Fruit fly (Drosophila melanogaster) whole organism: ENCODE results near the gene Ugt305A1.

Experiments
- CG8478 ChIP-seq: fragments of >200 bp; optimal IDR thresholded peaks from 2 replicates; lab custom pipeline; 2018; ENCODE audit warnings: inconsistent platforms
- Dll ChIP-seq: fragments of >200 bp; optimal IDR thresholded peaks from 2 replicates; lab custom pipeline; 2017
- EcR ChIP-seq, 2 experiments: fragments of >200 bp; optimal IDR thresholded peaks; 2 replicates each; lab custom pipeline; 2017; ENCODE audit warnings: missing biosample characterization in 2 of 2, missing genetic modification characterization in 2 of 2, missing genetic modification reagents in 2 of 2
- pan ChIP-seq: fragments of >200 bp; optimal IDR thresholded peaks from 2 replicates; lab custom pipeline; 2017
- psq ChIP-seq: fragments of >200 bp; optimal IDR thresholded peaks from 2 replicates; lab custom pipeline; 2017
- usp ChIP-seq: fragments of >200 bp; optimal IDR thresholded peaks from 2 replicates; lab custom pipeline; 2017; ENCODE audit warnings: missing biosample characterization, missing genetic modification characterization, mixed read lengths

Gene Ugt305A1

DNA sequence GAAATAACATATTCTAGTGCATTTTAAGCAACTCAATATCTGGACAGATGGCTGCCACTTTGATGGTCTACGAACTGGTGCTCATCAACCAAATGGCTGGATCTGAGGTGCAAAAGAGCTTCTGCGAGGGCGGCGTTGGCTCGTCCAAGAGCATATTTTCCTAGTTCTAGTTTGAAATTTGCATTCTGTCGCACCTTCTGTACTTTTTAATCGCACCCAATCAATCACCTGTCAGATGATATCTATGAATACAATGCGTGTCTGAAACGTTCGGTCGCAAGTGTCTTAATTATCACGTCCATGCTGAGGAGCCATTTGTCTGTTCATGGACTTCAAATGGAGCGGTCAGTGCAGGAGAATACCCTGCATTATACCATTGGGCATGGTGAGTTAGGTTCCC is 27.8 kb upstream of the Ugt305A1 start, which contains the start of the genes Gr64d and Gr64e:
Gene Gr64d (plus strand): TSS at position 301 of the 400 bp plus-strand sequence.
Gene Gr64e (plus strand): TSS at position 380 of the 400 bp plus-strand sequence.
- TF ChIP-seq Dll (lab: Kevin White, UChicago) = no peak
- TF ChIP-seq psq (lab: Kevin White, UChicago) = no peak

DNA sequence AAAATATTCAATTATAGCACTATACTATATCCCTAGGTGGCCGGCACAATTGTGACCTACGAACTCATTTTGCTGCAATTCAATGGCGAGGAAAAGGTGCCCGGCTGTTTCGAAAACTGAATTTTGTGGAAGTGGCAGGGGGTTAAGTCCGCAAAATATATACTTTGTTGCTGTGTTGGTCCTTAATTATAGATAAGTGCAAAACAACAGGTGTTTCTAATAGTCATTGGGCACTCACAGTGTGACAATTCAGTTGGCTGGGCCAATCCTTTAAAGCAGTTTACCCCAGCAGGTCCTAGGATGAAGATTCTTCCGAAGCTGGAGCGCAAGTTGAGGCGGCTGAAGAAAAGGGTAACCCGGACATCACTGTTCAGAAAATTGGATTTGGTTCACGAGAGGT is 24.1 kb upstream of the Ugt305A1 start, which contains the start of gene Gr64f:
Gene Gr64f (plus strand): TSS at position 301 of the 400 bp plus-strand sequence.
- TF ChIP-seq psq (lab: Kevin White, UChicago) (no peak), pan (no peak), CG8478 (lab: Kevin White, UChicago) (no peak), EcR (GFP tag; optimal IDR thresholded peaks at IDR 0.05; lab: Kevin White, UChicago) (no peak), Dll (lab: Kevin White, UChicago) (no peak), usp (no peak)

DNA sequence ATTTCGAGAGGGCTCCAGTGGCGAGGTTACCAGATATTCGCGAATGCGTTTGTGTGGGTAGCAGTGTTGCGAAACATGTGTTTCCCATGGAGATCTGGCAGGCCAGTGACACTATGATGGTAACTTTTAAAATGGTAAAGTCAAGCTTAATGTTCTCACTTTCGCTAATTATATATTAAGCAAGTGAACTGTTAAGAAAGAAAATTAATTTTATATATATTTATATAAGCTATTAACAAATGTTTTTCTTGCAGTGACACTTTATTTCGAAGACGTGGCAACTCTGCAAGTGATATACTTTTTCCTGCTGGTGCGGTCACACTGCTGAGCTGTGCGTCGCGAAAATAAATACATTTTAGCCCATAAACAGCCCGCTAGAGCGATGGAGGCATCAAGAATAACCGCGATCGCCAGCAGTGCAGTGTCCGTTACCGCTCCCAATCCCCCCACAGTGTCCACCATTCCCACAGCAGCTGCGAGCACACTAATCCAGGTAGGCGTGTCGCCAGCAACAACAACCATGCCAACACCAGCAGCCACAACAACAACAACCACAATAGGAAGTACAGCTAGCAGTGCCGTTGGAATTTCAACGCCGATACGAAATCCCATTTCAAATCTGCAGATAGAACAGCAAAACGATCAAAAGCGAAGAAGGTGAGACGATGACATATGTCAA is 19.2 kb upstream of the Ugt305A1 start, which contains the start of the genes CG11593 and Rcd5:
Gene CG11593 (minus strand): TSS at position 236 of the 679 bp plus-strand sequence.
Gene Rcd5 (plus strand): TSS at position 283 of the 679 bp plus-strand sequence.
- TF ChIP-seq CG8478 (lab: Kevin White, UChicago) = no peak
- no peak for TF ChIP-seq usp

DNA sequence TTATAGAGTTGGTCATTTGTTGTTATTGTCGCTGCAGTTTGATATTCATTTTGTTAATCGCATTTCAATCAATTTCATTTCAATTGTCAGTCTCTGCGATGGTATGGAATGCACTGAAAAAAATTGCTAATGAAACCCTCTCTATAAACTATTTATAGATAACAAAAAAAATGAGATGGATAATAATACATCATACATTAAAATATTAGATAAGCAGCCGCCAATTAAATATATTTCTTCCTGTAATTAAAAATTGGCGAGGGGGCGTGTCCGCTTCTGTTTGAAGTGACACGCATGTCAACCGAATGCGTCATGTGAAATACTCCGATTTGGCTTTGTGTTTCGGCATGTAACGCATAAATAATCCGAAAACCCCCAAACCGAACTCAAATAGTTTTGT is 15.1 kb upstream of the Ugt305A1 start:
- TF ChIP-seq CG8478 (lab: Kevin White, UChicago) = no peak
- no peak for TF ChIP-seq psq (lab: Kevin White, UChicago)
- no peak for TF ChIP-seq EcR (GFP tag; optimal IDR thresholded peaks at IDR 0.05; lab: Kevin White, UChicago)
- no peak for TF ChIP-seq pan
- TF ChIP-seq Dll (lab: Kevin White, UChicago) = no peak

DNA sequence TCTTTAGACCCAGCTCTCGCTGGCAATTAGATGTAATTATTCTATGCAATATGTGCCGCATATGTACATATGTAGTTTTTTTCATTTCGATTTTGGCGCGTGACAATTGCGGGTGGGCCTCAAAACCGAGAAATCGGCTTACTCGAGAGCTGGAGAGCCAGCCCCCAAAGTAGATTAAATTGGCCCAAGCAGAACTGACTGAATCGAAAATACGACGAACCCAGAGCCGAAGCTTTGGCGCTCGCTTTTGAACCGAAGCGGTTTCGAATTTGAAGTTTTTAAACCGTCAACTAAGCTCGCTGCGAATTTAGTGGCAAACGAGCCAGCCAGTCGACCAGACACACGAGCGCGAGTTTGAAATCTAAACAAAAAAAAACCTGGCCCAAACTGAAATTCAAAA is 13.3 kb upstream of the Ugt305A1 start, which contains the start of gene CG1136:
Gene CG1136 (plus strand): TSS at position 308 of the 400 bp plus-strand sequence.
- TF ChIP-seq usp (no peak), pan (no peak), CG8478 (lab: Kevin White, UChicago) (no peak), EcR (GFP tag; optimal IDR thresholded peaks at IDR 0.05; lab: Kevin White, UChicago) (no peak), Dll (lab: Kevin White, UChicago) (no peak), psq (lab: Kevin White, UChicago) (no peak)

DNA sequence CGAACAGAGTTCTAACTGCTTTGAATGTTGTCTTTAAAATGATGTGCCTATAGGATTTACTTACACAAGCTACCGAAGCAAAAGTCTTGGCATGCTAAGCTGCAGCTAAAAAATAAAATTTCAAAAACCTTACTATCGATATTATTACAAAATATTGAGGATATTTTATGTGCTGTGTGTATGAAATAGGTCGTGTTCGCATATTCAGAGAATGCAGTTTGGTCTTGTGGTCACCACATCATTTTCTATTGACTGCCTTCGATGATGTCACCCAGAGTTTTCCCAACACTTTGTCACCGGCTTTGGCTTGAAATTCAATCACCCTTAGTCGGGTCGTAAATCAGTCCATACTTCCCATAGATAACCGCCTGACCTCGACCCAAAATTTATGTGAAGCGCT is 11.9 kb upstream of the Ugt305A1 start, which contains the start of gene Dpy-30L2:
Gene Dpy-30L2 (minus strand): TSS at position 101 of the 400 bp plus-strand sequence.
- TF ChIP-seq psq (lab: Kevin White, UChicago) = no peak
- TF ChIP-seq Dll (lab: Kevin White, UChicago) = no peak
- no peak for TF ChIP-seq CG8478 (lab: Kevin White, UChicago)
- TF ChIP-seq EcR (GFP tag; optimal IDR thresholded peaks at IDR 0.05; lab: Kevin White, UChicago) = no peak
- TF ChIP-seq usp = no peak
- no peak for TF ChIP-seq pan

DNA sequence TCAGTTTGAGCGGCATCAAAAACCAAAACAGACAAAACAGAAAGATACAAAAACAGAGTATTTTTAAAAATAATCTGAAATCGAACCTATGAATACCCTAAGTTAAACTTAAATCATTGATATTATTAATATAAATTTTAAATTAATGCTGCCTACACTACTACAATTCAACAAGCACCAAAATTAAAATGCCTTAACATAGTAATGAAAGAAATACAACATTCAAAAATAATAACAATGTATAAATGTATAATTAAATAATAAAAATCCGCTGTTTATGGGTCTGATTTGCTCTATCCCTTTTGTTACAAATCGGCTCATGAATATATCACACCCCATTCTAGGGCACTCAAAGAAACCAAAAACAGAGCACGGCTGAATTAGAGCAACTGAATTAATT is 10.5 kb upstream of the Ugt305A1 start:
- no peak for TF ChIP-seq Dll (lab: Kevin White, UChicago)
- TF ChIP-seq CG8478 (lab: Kevin White, UChicago) = no peak
- no peak for TF ChIP-seq pan
- TF ChIP-seq usp = no peak
- no peak for TF ChIP-seq EcR (GFP tag; optimal IDR thresholded peaks at IDR 0.05; lab: Kevin White, UChicago)
- no peak for TF ChIP-seq psq (lab: Kevin White, UChicago)

DNA sequence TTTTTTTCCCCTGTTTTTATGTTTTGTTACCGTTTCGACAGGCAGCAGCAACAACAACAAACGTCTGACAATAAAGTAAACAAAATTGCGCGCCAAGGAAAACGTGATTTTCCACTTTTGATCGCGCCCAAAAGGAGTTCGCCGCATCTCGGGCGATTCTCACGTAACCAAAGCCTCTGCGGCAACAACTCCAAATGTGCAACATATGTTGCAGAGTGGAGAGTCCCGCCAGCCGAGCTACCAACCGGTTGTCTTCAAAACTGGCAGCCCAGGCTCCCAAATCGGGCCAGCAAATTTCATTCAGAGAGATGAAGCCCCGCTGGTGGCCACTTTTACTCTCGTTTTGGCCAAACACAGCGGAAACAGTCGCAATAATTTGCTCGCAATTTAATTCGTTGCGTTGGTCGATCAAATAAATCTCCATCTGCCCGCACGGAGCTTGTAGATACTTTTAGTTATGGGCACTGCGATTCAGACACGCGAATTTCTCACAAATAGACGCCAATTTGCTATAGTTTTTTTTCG is 4.1 kb upstream of the Ugt305A1 start:
- TF ChIP-seq pan (no peak), CG8478 (lab: Kevin White, UChicago) (no peak), psq (lab: Kevin White, UChicago) (no peak), Dll (lab: Kevin White, UChicago) (no peak), usp (no peak), EcR (GFP tag; optimal IDR thresholded peaks at IDR 0.05; lab: Kevin White, UChicago) (no peak)

DNA sequence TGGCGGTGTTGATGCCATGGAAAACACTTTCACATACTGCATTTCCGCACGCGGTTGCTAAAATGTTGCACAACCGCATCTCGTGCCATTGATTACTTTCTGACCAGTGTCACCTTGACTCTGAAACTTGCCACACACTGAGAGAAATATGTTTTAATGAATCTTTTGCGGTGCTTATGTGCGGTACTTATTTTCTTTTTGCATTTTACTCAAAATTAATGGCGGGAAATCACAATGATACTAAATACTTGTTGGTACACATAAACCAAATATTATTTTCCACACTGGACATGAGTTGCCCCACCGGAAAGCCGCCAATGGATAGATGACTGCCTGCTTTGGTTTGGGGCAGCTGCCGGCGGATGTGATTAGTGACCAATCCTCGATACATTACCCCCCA is 2.8 kb upstream of the Ugt305A1 start:
- TF ChIP-seq psq (lab: Kevin White, UChicago) (no peak), EcR (GFP tag; optimal IDR thresholded peaks at IDR 0.05; lab: Kevin White, UChicago) (no peak), Dll (lab: Kevin White, UChicago) (no peak), CG8478 (lab: Kevin White, UChicago) (no peak), usp (no peak), pan (no peak)

DNA sequence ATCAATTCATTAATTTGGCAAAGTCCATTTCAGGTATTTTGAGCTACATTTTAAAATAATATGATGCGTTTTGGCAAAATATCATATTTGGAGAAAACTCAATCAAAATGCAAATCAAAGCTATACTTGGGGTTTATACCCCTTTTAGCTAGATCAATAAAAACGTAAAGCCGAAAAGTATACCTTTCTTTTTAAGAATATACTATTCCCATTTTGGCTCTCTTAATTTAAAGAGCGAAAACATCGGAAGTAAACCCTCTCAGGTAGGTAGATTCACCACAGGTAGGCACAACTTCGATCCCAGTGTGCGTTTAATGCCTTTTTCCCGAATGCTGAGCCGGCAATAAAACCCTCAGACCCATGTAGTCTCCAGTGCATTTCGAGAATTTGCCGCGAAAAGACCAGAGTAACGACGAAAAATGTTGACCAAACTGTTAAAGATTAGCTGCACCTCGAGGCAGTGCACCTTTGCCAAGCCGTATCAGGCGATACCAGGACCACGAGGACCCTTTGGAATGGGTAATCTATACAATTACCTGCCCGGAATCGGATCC is 2.4 kb downstream of the Ugt305A1 start, which contains the start of gene dib:
Gene dib (plus strand): TSS at position 372 of the 554 bp plus-strand sequence.
- TF ChIP-seq CG8478 (lab: Kevin White, UChicago) (no peak), EcR (GFP tag; optimal IDR thresholded peaks at IDR 0.05; lab: Kevin White, UChicago) (no peak), usp (no peak), psq (lab: Kevin White, UChicago) (no peak), pan (no peak), Dll (lab: Kevin White, UChicago) (no peak)

DNA sequence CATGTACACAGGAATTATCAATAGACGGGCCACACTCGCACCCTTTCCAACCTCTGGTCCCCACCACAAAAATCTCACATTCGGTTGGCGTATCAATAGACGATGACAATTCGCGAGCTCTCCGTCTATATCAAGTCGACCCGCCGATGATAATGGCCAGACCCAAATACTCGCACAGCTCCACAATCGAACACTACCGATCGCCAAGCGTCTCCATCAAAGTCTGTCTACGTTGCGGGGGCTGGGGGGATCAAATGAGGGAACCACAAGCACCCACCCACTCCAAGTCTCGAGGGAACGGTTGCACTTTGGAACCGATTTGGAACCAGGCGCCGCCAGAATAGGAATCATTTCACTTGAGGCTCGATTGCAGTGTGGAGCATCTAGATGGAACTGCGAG is 8.8 kb downstream of the Ugt305A1 start:
- TF ChIP-seq Dll (lab: Kevin White, UChicago) (no peak), usp (no peak), EcR (GFP tag; optimal IDR thresholded peaks at IDR 0.05; lab: Kevin White, UChicago) (no peak), CG8478 (lab: Kevin White, UChicago) (no peak), pan (no peak), psq (lab: Kevin White, UChicago) (no peak)

DNA sequence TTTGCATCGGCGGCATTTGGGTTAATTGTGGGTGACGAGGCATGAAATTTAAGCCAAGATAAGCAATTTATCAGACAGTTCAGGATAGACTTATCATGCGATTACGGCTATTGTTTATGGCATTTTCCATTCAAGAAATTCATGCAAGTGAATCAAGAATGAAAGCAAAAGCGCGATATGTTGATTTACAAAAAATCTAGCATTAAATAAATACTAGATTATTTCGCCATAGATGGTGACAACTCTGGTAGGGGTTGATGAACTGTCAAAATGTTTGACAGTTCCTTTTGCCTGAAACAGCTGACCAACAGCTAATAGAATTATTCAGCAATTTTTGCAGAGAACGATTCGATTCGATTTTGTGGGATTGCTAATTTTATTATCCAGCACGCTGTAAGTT is 9.5 kb downstream of the Ugt305A1 start, which contains the start of gene CG32259:
Gene CG32259 (plus strand): TSS at position 301 of the 400 bp plus-strand sequence.
- TF ChIP-seq usp = no peak
- TF ChIP-seq EcR (GFP tag; optimal IDR thresholded peaks at IDR 0.05; lab: Kevin White, UChicago) = no peak
- TF ChIP-seq pan = no peak
- TF ChIP-seq CG8478 (lab: Kevin White, UChicago) = no peak
- no peak for TF ChIP-seq psq (lab: Kevin White, UChicago)
